Worm (Caenorhabditis elegans) whole organism, midembryonic: ENCODE measurements around the gene fipr-2.

ENCODE experiments used
- cog-1 ChIP-seq: sonication (generic microtip); optimal IDR thresholded peaks from 2 replicates; lab custom pipeline; 2016; ENCODE audit warnings: missing genetic modification characterization, missing compliant biosample characterization
- klf-2 ChIP-seq: fragments of 200-800 bp; sonication (Bioruptor generic); conservative IDR thresholded peaks from 2 replicates; pipeline ENCODE4 v1.3.6; 2022; ENCODE audit warnings: missing genetic modification reagents, missing genetic modification characterization, missing compliant biosample characterization

DNA sequence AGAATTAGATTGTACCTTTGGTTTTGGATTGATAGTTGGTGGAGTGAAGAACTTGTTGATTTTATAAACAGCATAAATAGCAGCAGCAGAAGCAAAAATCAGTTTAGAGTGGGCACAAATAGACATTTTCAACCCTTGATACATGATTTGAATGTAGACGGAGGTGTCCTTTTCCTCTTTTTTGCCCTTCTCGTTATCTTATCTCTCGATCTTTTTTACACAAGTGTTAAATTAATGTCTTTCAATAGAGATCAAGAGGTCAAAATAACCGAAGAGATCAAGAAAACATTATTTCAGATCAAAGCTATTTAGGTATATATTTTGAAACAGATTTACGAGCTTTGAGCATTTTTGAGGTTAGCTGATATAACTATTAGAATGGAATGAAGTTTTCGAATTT, 46.8 kb downstream of the fipr-2 start, which contains the start of gene cdr-7:
- no peak for TF ChIP-seq klf-2 (GFP tag; lab: Robert Waterston, UW)
- no peak for TF ChIP-seq cog-1 (tag; lab: Kevin White, UChicago)
